Fruit fly (Drosophila melanogaster) whole organism, adult: ENCODE results near the gene Apl.

Experiments
- CG11617 ChIP-seq: fragments of 200-800 bp; sonication (Bioruptor generic); optimal IDR thresholded peaks from 2 replicates; lab custom pipeline; 2017; ENCODE audit warnings: mild to moderate bottlenecking, missing biosample characterization, missing genetic modification reagents, missing genetic modification characterization
- CG12768 ChIP-seq: fragments of 200-800 bp; sonication (Bioruptor generic); optimal IDR thresholded peaks from 2 replicates; lab custom pipeline; 2017; ENCODE audit warnings: missing biosample characterization, missing genetic modification characterization, mild to moderate bottlenecking, moderate library complexity, missing genetic modification reagents
- CG14711 ChIP-seq: fragments of 200-800 bp; sonication (Bioruptor generic); optimal IDR thresholded peaks from 2 replicates; lab custom pipeline; 2018; ENCODE audit warnings: missing biosample characterization, mild to moderate bottlenecking, missing genetic modification characterization, moderate library complexity
- CG1620 ChIP-seq: fragments of 200-800 bp; sonication (Bioruptor generic); optimal IDR thresholded peaks from 2 replicates; lab custom pipeline; 2016; ENCODE audit warnings: missing biosample characterization, missing genetic modification characterization
- CG33017 ChIP-seq: fragments of 200-800 bp; sonication (Bioruptor generic); optimal IDR thresholded peaks from 2 replicates; lab custom pipeline; 2018; ENCODE audit warnings: missing biosample characterization, mild to moderate bottlenecking, missing genetic modification characterization, moderate library complexity
- CG5204 ChIP-seq: fragments of 200-800 bp; sonication (Bioruptor generic); optimal IDR thresholded peaks from 2 replicates; lab custom pipeline; 2016; ENCODE audit warnings: missing biosample characterization, missing genetic modification characterization
- CG7045 ChIP-seq: fragments of 200-800 bp; sonication (Bioruptor generic); optimal IDR thresholded peaks from 2 replicates; lab custom pipeline; 2017; ENCODE audit warnings: missing biosample characterization, mild to moderate bottlenecking, missing genetic modification characterization
- CG7101 ChIP-seq: fragments of 200-800 bp; sonication (Bioruptor generic); optimal IDR thresholded peaks from 2 replicates; lab custom pipeline; 2018; ENCODE audit warnings: missing biosample characterization, mild to moderate bottlenecking, missing genetic modification characterization, moderate library complexity
- Clk ChIP-seq: fragments of 200-800 bp; sonication (Bioruptor generic); optimal IDR thresholded peaks from 2 replicates; lab custom pipeline; 2017; ENCODE audit warnings: missing biosample characterization, missing genetic modification characterization
- Crg-1 ChIP-seq: fragments of 200-800 bp; sonication (Bioruptor generic); optimal IDR thresholded peaks from 2 replicates; lab custom pipeline; 2016; ENCODE audit warnings: missing biosample characterization, missing genetic modification characterization
- Hr96 ChIP-seq: fragments of 200-800 bp; sonication (Bioruptor generic); optimal IDR thresholded peaks from 2 replicates; lab custom pipeline; 2016; ENCODE audit warnings: missing biosample characterization, missing genetic modification characterization
- Mnt ChIP-seq: fragments of 200-800 bp; sonication (Bioruptor generic); optimal IDR thresholded peaks from 2 replicates; lab custom pipeline; 2016; ENCODE audit warnings: missing biosample characterization, mild to moderate bottlenecking, missing genetic modification characterization
- bab1 ChIP-seq: fragments of 200-800 bp; sonication (Bioruptor generic); optimal IDR thresholded peaks from 3 replicates; lab custom pipeline; 2019; ENCODE audit warnings: missing biosample characterization, mild to moderate bottlenecking, missing genetic modification characterization, moderate library complexity
- cic ChIP-seq: fragments of 200-800 bp; sonication (Bioruptor generic); optimal IDR thresholded peaks from 2 replicates; lab custom pipeline; 2017; ENCODE audit warnings: missing biosample characterization, mild to moderate bottlenecking, missing genetic modification characterization, moderate library complexity
- cnc ChIP-seq, 2 experiments: fragments of >200 bp; optimal IDR thresholded peaks; 2 replicates each; lab custom pipeline; 2017
- kay ChIP-seq: fragments of 200-800 bp; sonication (Bioruptor generic); peaks from one replicate; lab custom pipeline; 2016; ENCODE audit warnings: missing biosample characterization, missing genetic modification characterization, borderline replicate concordance
- ovo ChIP-seq: fragments of 200-800 bp; sonication (Bioruptor generic); optimal IDR thresholded peaks from 2 replicates; lab custom pipeline; 2016; ENCODE audit warnings: missing biosample characterization, missing genetic modification characterization
- pad ChIP-seq: fragments of 200-800 bp; sonication (Bioruptor generic); optimal IDR thresholded peaks from 3 replicates; lab custom pipeline; 2017; ENCODE audit warnings: missing biosample characterization, missing genetic modification characterization, mild to moderate bottlenecking, moderate library complexity, missing genetic modification reagents
- tj ChIP-seq: fragments of 200-800 bp; sonication (Bioruptor generic); optimal IDR thresholded peaks from 3 replicates; lab custom pipeline; 2017; ENCODE audit warnings: missing biosample characterization, mild to moderate bottlenecking, missing genetic modification characterization, moderate library complexity
- toe ChIP-seq: fragments of 200-800 bp; sonication (Bioruptor generic); optimal IDR thresholded peaks from 2 replicates; lab custom pipeline; 2016; ENCODE audit warnings: missing biosample characterization, missing genetic modification characterization

Apl gene

DNA sequence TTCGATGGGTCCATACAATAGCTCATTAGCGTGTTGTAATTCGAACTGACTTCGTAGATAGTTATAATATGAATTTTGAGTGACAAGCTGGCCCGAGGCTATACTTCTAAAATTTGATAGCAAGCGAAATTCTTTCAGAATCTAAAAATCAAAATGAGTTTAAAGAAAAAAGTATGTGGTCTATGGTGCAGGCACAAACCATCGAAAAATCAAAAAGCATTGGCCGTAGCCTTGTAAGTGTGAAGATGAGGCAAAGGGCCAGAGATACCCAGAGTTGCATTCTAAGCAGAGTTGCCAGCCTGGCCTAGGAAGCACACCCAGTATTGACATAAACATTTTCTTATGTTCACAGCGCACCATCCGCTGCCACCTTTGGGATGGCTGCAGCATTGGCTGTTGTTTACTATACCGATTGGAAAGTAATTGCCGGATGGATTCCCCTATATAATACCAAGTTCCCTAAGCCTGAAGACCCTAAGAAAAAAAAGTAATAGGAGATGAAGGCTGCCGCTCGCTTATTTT is 28.2 kb upstream of the Apl start, which contains the start of gene UQCR-6.4L:
Gene UQCR-6.4L, plus strand, starts transcription at position 51 of the 522 bp plus-strand sequence.
- TF ChIP-seq CG12768 (GFP tag; lab: Kevin White, UChicago), result no peak
- TF ChIP-seq CG5204, result no peak
- TF ChIP-seq Clk, result no peak
- no peak for TF ChIP-seq cic (GFP tag; lab: Kevin White, UChicago)
- TF ChIP-seq pad (GFP tag; lab: Kevin White, UChicago), result no peak
- TF ChIP-seq CG1620, result no peak
- no peak for TF ChIP-seq CG14711 (tag; lab: Kevin White, UChicago)

DNA sequence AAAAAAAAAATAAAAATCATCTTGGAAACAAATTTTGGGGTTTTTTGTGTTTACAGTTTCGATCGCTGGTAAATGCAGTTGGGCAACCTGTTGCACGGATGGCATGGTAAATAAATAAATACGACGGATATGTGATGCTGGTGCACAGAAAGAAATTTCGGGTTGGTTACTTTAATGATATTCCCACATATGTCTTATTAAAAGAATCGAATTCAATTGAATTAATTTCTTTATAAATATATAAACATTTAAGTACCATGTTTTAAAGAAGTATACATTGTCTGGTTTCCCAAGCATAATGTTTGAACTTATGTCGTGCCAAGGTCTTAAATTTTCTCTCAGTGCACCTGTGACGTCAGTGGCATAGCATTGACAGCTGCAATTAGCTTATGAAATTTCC is 27.5 kb upstream of the Apl start:
- TF ChIP-seq Mnt (GFP tag; lab: Kevin White, UChicago) (no peak), cnc (optimal IDR thresholded peaks at IDR 0.05; lab: Kevin White, UChicago) (no peak), Clk (no peak), CG12768 (GFP tag; lab: Kevin White, UChicago) (no peak), kay (GFP tag; lab: Kevin White, UChicago) (no peak), toe (no peak)

DNA sequence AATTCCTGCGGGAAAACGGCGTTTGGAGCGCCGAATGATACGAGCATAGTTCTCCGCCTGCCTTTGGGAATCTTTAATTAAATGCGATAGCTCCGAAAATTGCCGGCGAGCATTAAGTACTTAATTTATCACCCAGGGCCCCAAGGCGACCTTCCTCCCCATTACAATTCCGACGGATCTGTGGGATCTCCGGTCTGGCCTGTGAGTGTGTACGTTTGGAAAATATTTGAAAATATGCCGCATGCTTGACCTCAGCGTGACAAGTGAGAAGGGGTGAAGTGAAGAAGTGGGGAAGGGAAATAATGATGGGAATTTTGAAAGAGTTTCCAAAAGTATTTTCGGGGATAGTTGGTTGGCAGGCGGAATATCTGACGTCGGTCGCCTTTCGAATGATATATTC is 25.5 kb upstream of the Apl start:
- TF ChIP-seq CG12768 (GFP tag; lab: Kevin White, UChicago), result no peak
- no peak for TF ChIP-seq pad (GFP tag; lab: Kevin White, UChicago)
- no peak for TF ChIP-seq Hr96
- TF ChIP-seq CG1620, result no peak
- TF ChIP-seq Clk, result no peak
- TF ChIP-seq CG33017 (tag; lab: Kevin White, UChicago), result no peak
- no peak for TF ChIP-seq toe
- no peak for TF ChIP-seq cic (GFP tag; lab: Kevin White, UChicago)
- TF ChIP-seq CG11617 (GFP tag; lab: Kevin White, UChicago), result no peak
- no peak for TF ChIP-seq bab1 (GFP tag; lab: Kevin White, UChicago)
- no peak for TF ChIP-seq cnc (optimal IDR thresholded peaks at IDR 0.05; lab: Kevin White, UChicago)
- no peak for TF ChIP-seq ovo (GFP tag; lab: Kevin White, UChicago)

DNA sequence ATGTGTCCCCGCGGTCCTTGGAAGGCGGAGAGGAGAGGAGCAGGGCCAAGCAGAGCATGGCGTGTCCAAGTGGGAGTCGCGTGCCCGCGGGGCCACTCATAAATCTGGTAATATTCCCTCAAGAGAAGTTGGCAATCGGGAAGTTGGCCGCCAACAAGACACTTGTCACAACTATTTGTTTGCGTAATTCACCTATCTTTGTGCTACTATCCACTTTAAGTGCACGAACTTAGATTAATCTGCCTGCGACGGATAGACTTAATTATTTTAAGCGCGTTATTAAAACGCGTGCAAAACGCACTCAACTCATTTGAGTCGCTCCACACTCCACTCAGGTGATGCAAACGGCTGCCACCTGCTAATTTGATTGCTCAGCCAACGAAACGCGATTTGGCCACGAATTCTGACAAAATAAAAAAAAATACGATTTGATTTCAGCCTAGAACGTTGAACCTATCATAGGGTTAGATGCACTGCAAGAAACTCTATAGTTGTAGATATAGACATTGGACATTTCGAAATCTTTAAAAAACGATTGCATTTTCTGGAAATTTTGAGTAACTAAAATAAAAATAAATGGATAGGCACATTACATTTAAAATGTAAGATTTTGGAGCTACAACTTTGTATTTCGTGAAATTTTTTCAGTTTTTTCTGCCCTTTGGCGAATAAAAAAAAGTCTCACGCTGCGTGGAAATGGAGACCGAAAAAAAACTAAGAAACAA is 23.8 kb upstream of the Apl start:
- TF ChIP-seq Hr96 (no peak), CG14711 (tag; lab: Kevin White, UChicago) (no peak), CG12768 (GFP tag; lab: Kevin White, UChicago) (no peak), CG7101 (tag; lab: Kevin White, UChicago) (no peak), kay (GFP tag; lab: Kevin White, UChicago) (peak; percentile 19), pad (GFP tag; lab: Kevin White, UChicago) (no peak), CG33017 (tag; lab: Kevin White, UChicago) (no peak)

DNA sequence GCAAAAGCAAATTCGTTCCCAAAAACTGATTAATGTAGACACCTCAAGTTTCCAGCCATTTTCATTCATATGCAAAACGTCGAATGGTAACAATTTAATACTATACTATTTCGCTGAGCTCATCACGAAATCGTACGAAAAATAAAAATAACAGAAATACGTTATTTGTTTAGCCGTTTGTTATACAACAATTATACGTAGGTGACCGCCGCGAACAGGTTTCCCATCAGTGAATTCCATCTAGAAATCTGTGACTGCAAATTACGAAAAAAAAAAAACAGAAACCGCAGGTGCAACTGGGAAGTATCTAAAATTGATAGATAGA is 23.3 kb upstream of the Apl start:
- no peak for TF ChIP-seq CG1620
- TF ChIP-seq Mnt (GFP tag; lab: Kevin White, UChicago), result no peak
- no peak for TF ChIP-seq cnc (optimal IDR thresholded peaks at IDR 0.05; lab: Kevin White, UChicago)
- TF ChIP-seq CG7101 (tag; lab: Kevin White, UChicago), result no peak
- no peak for TF ChIP-seq ovo (GFP tag; lab: Kevin White, UChicago)
- TF ChIP-seq tj (GFP tag; lab: Kevin White, UChicago), result peak; percentile 89

DNA sequence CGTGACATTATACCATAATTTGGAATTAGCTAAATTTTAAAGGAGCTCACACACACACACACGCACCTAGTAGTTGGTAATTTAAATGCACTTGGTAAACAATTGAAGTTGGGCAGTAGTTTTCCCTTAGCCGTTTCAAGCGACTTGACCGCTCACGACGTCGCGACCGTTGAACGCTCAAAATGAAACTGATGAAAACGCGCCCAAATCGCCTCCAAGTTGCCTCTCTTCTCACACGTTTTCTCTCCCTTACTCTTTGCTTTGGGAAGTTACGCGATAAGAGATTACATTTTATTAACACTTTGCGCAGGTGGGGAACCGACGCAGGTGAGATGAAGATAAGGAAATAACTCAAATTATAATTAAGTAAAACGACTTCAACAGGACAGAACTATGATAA is 22.8 kb upstream of the Apl start:
- peak; percentile 33 for TF ChIP-seq CG12768 (GFP tag; lab: Kevin White, UChicago)
- peak; percentile 11 for TF ChIP-seq pad (GFP tag; lab: Kevin White, UChicago)
- no peak for TF ChIP-seq CG7101 (tag; lab: Kevin White, UChicago)
- peak; percentile 22 for TF ChIP-seq Mnt (GFP tag; lab: Kevin White, UChicago)
- TF ChIP-seq kay (GFP tag; lab: Kevin White, UChicago), result peak; percentile 60

DNA sequence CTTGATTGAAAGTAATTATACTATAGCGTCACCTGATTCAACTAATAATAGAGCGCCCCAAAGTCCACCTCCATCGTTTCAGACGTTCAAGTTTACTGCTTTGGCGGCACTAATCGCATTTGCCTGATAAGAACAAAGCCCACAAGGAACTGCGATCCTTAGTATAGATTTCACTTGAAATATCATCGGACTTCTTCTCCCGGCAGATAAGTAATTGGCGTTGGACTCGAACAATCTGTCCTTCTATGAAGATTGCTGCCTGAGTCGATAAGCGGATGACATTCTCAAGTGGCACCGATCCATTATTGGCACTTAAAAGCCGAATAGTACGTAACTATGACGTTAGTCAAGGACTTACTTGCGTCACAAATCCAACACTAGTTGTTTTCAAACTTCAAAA is 21.7 kb upstream of the Apl start, which contains the start of gene Mipp1:
Gene Mipp1, minus strand, starts transcription at position 101 of the 400 bp plus-strand sequence.
- TF ChIP-seq CG12768 (GFP tag; lab: Kevin White, UChicago), result peak; percentile 3
- peak; percentile 8 for TF ChIP-seq cic (GFP tag; lab: Kevin White, UChicago)

DNA sequence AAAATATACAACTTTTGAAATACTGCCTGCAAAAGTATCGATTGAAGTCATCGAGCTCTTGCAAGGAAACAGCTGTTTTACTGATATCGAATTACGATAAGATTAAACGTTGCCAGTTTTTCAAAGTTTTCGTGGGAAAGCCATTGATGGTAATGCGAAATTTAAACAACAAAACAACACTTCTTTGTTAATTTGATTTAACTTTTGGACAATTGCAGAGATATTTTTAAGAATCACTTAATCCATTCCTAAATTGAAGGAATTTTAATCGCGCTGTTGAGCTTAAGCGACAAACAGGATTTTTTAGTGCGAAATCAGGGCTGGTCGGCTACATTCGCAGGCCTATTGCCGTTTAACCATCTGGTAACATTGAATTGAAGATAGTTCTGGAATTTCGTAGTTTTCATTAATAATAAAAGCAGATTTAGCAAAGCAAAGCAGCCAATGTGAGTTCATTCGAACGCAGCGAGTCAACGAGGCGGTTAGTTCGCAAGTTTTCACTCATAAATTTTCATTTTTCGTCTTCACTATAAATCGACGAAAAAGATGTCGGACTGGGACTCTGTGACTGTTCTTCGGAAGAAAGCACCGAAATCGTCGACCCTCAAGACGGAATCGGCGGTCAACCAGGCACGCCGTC is 20.6 kb upstream of the Apl start, which contains the start of gene mbf1:
Gene mbf1, plus strand, starts transcription at position 130 of the 640 bp plus-strand sequence.
- no peak for TF ChIP-seq CG7045 (GFP tag; lab: Kevin White, UChicago)
- TF ChIP-seq Mnt (GFP tag; lab: Kevin White, UChicago), result peak; percentile 39
- TF ChIP-seq pad (GFP tag; lab: Kevin White, UChicago), result no peak
- TF ChIP-seq toe, result no peak
- TF ChIP-seq kay (GFP tag; lab: Kevin White, UChicago), result peak; percentile 93
- no peak for TF ChIP-seq Hr96
- no peak for TF ChIP-seq cnc (optimal IDR thresholded peaks at IDR 0.05; lab: Kevin White, UChicago)
- TF ChIP-seq CG11617 (GFP tag; lab: Kevin White, UChicago), result peak; percentile 44
- TF ChIP-seq bab1 (GFP tag; lab: Kevin White, UChicago), result peak; percentile 63
- TF ChIP-seq CG7101 (tag; lab: Kevin White, UChicago), result peak; percentile 8
- TF ChIP-seq cic (GFP tag; lab: Kevin White, UChicago), result peak; percentile 22
- TF ChIP-seq CG33017 (tag; lab: Kevin White, UChicago), result no peak
- peak; percentile 15 for TF ChIP-seq tj (GFP tag; lab: Kevin White, UChicago)
- TF ChIP-seq CG5204, result no peak
- no peak for TF ChIP-seq ovo (GFP tag; lab: Kevin White, UChicago)
- no peak for TF ChIP-seq CG12768 (GFP tag; lab: Kevin White, UChicago)
- no peak for TF ChIP-seq CG14711 (tag; lab: Kevin White, UChicago)
- TF ChIP-seq Clk, result no peak
- peak; percentile 13 for TF ChIP-seq CG1620
- no peak for TF ChIP-seq Crg-1 (GFP tag; lab: Kevin White, UChicago)
